Worm (Caenorhabditis elegans) whole organism, late embryonic: ENCODE results near the gene srh-275.
"Not testable (repeated sequence)": the region's sequence is repeated elsewhere in the genome, so short reads cannot be mapped to it uniquely, and the experiment has no call there.

Experiments used
- C08G9.2 ChIP-seq: sonication (generic microtip); optimal IDR thresholded peaks from 2 replicates; lab custom pipeline; 2016; ENCODE audit warnings: mild to moderate bottlenecking, missing genetic modification characterization, moderate library complexity, missing compliant biosample characterization
- C38D4.7 ChIP-seq: fragments of 200-800 bp; sonication (Bioruptor generic); optimal IDR thresholded peaks from 2 replicates; lab custom pipeline; 2018; ENCODE audit warnings: mild to moderate bottlenecking, missing genetic modification characterization, moderate library complexity, missing compliant biosample characterization
- K02D7.2 ChIP-seq: sonication (generic microtip); optimal IDR thresholded peaks from 2 replicates; lab custom pipeline; 2017; ENCODE audit warnings: mild to moderate bottlenecking, missing genetic modification characterization, missing compliant biosample characterization
- K09A11.1 ChIP-seq: sonication (generic microtip); optimal IDR thresholded peaks from 2 replicates; lab custom pipeline; 2017; ENCODE audit warnings: antibody characterized with exemption, mild to moderate bottlenecking, missing genetic modification characterization, missing compliant biosample characterization; ENCODE audit not compliant: insufficient read depth
- T23F11.4 ChIP-seq: fragments of 200-800 bp; sonication (Bioruptor generic); optimal IDR thresholded peaks from 2 replicates; lab custom pipeline; 2018; ENCODE audit warnings: mild to moderate bottlenecking, missing genetic modification characterization, missing compliant biosample characterization
- ahr-1 ChIP-seq: sonication (generic microtip); optimal IDR thresholded peaks from 2 replicates; lab custom pipeline; 2016; ENCODE audit warnings: missing genetic modification characterization, missing compliant biosample characterization
- ceh-24 ChIP-seq: sonication (generic microtip); optimal IDR thresholded peaks from 2 replicates; lab custom pipeline; 2016; ENCODE audit warnings: mild to moderate bottlenecking, missing genetic modification characterization, missing compliant biosample characterization
- ceh-34 ChIP-seq: sonication (generic microtip); optimal IDR thresholded peaks from 2 replicates; lab custom pipeline; 2016; ENCODE audit warnings: mild to moderate bottlenecking, missing genetic modification characterization, missing compliant biosample characterization
- ceh-6 ChIP-seq: fragments of 200-800 bp; sonication (Bioruptor generic); optimal IDR thresholded peaks from 2 replicates; lab custom pipeline; 2018; ENCODE audit warnings: mild to moderate bottlenecking, missing genetic modification characterization, missing compliant biosample characterization
- ceh-9 ChIP-seq: sonication (generic microtip); optimal IDR thresholded peaks from 2 replicates; lab custom pipeline; 2016; ENCODE audit warnings: mild to moderate bottlenecking, missing genetic modification characterization, inconsistent platforms, missing compliant biosample characterization
- dve-1 ChIP-seq: sonication (generic microtip); optimal IDR thresholded peaks from 2 replicates; lab custom pipeline; 2017; ENCODE audit warnings: antibody characterized with exemption, mild to moderate bottlenecking, missing genetic modification characterization, missing compliant biosample characterization
- ets-4 ChIP-seq: sonication (generic microtip); optimal IDR thresholded peaks from 2 replicates; lab custom pipeline; 2016; ENCODE audit warnings: missing genetic modification characterization, missing compliant biosample characterization
- fax-1 ChIP-seq: sonication (generic microtip); optimal IDR thresholded peaks from 2 replicates; lab custom pipeline; 2016; ENCODE audit warnings: missing genotype, missing genetic modification characterization, missing compliant biosample characterization
- fkh-10 ChIP-seq: fragments of 150-350 bp; optimal IDR thresholded peaks from 2 replicates; lab custom pipeline; 2014; ENCODE audit warnings: missing biosample characterization, missing genetic modification reagents, missing genetic modification characterization
- hlh-13 ChIP-seq: fragments of 200-800 bp; sonication (Bioruptor generic); optimal IDR thresholded peaks from 2 replicates; lab custom pipeline; 2018; ENCODE audit warnings: mild to moderate bottlenecking, missing genetic modification characterization, missing compliant biosample characterization
- hlh-6 ChIP-seq: sonication (generic microtip); optimal IDR thresholded peaks from 2 replicates; lab custom pipeline; 2016; ENCODE audit warnings: missing genotype, missing genetic modification characterization, missing compliant biosample characterization
- madf-2 ChIP-seq: sonication (generic microtip); optimal IDR thresholded peaks from 2 replicates; lab custom pipeline; 2017; ENCODE audit warnings: missing genetic modification characterization, missing compliant biosample characterization
- nfya-1 ChIP-seq: sonication (generic microtip); optimal IDR thresholded peaks from 2 replicates; lab custom pipeline; 2017; ENCODE audit warnings: missing genetic modification characterization, mild to moderate bottlenecking, missing compliant biosample characterization, antibody characterized with exemption, moderate library complexity
- nhr-11 ChIP-seq: fragments of 150-350 bp; optimal IDR thresholded peaks from 2 replicates; lab custom pipeline; 2014; ENCODE audit warnings: missing biosample characterization, missing genetic modification characterization
- odd-2 ChIP-seq: sonication (generic microtip); optimal IDR thresholded peaks from 2 replicates; lab custom pipeline; 2017; ENCODE audit warnings: antibody characterized with exemption, mild to moderate bottlenecking, missing genetic modification characterization, missing compliant biosample characterization
- pag-3 ChIP-seq: sonication (generic microtip); optimal IDR thresholded peaks from 2 replicates; lab custom pipeline; 2016; ENCODE audit warnings: missing compliant biosample characterization, missing genetic modification characterization, borderline replicate concordance
- pat-9 ChIP-seq: fragments of 200-800 bp; sonication (Bioruptor generic); optimal IDR thresholded peaks from 2 replicates; lab custom pipeline; 2018; ENCODE audit warnings: mild to moderate bottlenecking, missing genetic modification characterization, moderate library complexity, missing compliant biosample characterization
- pax-1 ChIP-seq: fragments of 150-350 bp; optimal IDR thresholded peaks from 2 replicates; lab custom pipeline; 2014; ENCODE audit warnings: missing biosample characterization, missing genetic modification characterization
- pha-4 ChIP-seq: fragments of 150-350 bp; optimal IDR thresholded peaks from 2 replicates; lab custom pipeline; 2018; ENCODE audit warnings: missing biosample characterization, missing genetic modification reagents, missing genetic modification characterization
- pros-1 ChIP-seq: fragments of 150-350 bp; optimal IDR thresholded peaks from 2 replicates; lab custom pipeline; 2014; ENCODE audit warnings: missing biosample characterization, missing genetic modification reagents, missing genetic modification characterization
- ref-2 ChIP-seq: sonication (generic microtip); optimal IDR thresholded peaks from 2 replicates; lab custom pipeline; 2016; ENCODE audit warnings: missing genetic modification characterization, missing compliant biosample characterization
- rnt-1 ChIP-seq: sonication (generic microtip); optimal IDR thresholded peaks from 2 replicates; lab custom pipeline; 2016; ENCODE audit warnings: missing genetic modification characterization, missing compliant biosample characterization
- sox-2 ChIP-seq: fragments of 200-800 bp; sonication (Bioruptor generic); IDR thresholded peaks from 2 replicates; pipeline ENCODE4 v1.3.6; 2022; ENCODE audit warnings: missing genetic modification reagents, missing genetic modification characterization, missing compliant biosample characterization
- syd-9 ChIP-seq: sonication (generic microtip); optimal IDR thresholded peaks from 2 replicates; lab custom pipeline; 2016; ENCODE audit warnings: mild to moderate bottlenecking, missing genetic modification characterization, moderate library complexity, missing compliant biosample characterization
- tbx-7 ChIP-seq: sonication (generic microtip); optimal IDR thresholded peaks from 2 replicates; lab custom pipeline; 2016; ENCODE audit warnings: missing genotype, missing genetic modification characterization, missing compliant biosample characterization
- ttx-3 ChIP-seq: sonication (generic microtip); optimal IDR thresholded peaks from 2 replicates; lab custom pipeline; 2016; ENCODE audit warnings: missing genetic modification reagents, missing genetic modification characterization, missing compliant biosample characterization
- unc-3 ChIP-seq, 2 experiments: fragments of 200-800 bp in 1 of 2; sonication (Bioruptor generic) in 1 of 2; sonication (generic microtip) in 1 of 2; conservative IDR thresholded peaks in 1 of 2; optimal IDR thresholded peaks in 1 of 2; 2 replicates each; pipeline versions ENCODE4 v1.3.6 to Lab custom; 2016 to 2022; ENCODE audit warnings: missing compliant biosample characterization in 2 of 2, missing genetic modification characterization in 2 of 2, missing genetic modification reagents in 1 of 2
- unc-42 ChIP-seq: sonication (generic microtip); optimal IDR thresholded peaks from 2 replicates; lab custom pipeline; 2016; ENCODE audit warnings: missing genotype, missing genetic modification characterization, missing compliant biosample characterization
- unc-55 ChIP-seq: sonication (generic microtip); optimal IDR thresholded peaks from 2 replicates; lab custom pipeline; 2017; ENCODE audit warnings: missing biosample characterization, missing genetic modification reagents, missing genetic modification characterization
- zip-5 ChIP-seq: sonication (generic microtip); optimal IDR thresholded peaks from 2 replicates; lab custom pipeline; 2016; ENCODE audit warnings: missing genetic modification characterization, missing compliant biosample characterization
- ztf-16 ChIP-seq: sonication (generic microtip); optimal IDR thresholded peaks from 2 replicates; lab custom pipeline; 2017; ENCODE audit warnings: missing genetic modification characterization, missing compliant biosample characterization

srh-275 gene

ce11 chrV:7339831-7340230 lies 13.0 kb upstream of the srh-275 start, which contains the start of gene srh-187:
srh-187 (minus strand) TSS chrV:7339931.
- TF ChIP-seq nhr-11 (tag; lab: Kevin White, UChicago): no peak
- no peak for TF ChIP-seq ceh-34 (tag; lab: Kevin White, UChicago)
- no peak for TF ChIP-seq madf-2
- TF ChIP-seq ttx-3 (tag; lab: Kevin White, UChicago): no peak
- TF ChIP-seq K09A11.1 (tag; lab: Kevin White, UChicago): no peak
- no peak for TF ChIP-seq sox-2 (GFP tag; lab: Robert Waterston, UW)
- no peak for TF ChIP-seq pag-3 (tag; lab: Kevin White, UChicago)
- no peak for TF ChIP-seq C38D4.7
- no peak for TF ChIP-seq ref-2 (tag; lab: Kevin White, UChicago)
- no peak for TF ChIP-seq T23F11.4 (GFP tag; lab: Kevin White, UChicago)
- TF ChIP-seq ceh-9 (tag; lab: Kevin White, UChicago): no peak
- no peak for TF ChIP-seq unc-42 (tag; lab: Kevin White, UChicago)
- no peak for TF ChIP-seq hlh-13
- TF ChIP-seq ztf-16: no peak
- no peak for TF ChIP-seq unc-3 (GFP tag; conservative IDR thresholded peaks at IDR 0.05; lab: Robert Waterston, UW)
- TF ChIP-seq unc-3 (tag; optimal IDR thresholded peaks at IDR 0.05; lab: Kevin White, UChicago): no peak
- TF ChIP-seq hlh-6: no peak

- TF ChIP-seq ceh-9 (tag; lab: Kevin White, UChicago) (no peak), ahr-1 (tag; lab: Kevin White, UChicago) (no peak), tbx-7 (tag; lab: Kevin White, UChicago) (no peak), pha-4 (tag; lab: Kevin White, UChicago) (no peak), zip-5 (tag; lab: Kevin White, UChicago) (no peak), pax-1 (tag; lab: Kevin White, UChicago) (no peak), ztf-16 (no peak), pros-1 (tag; lab: Kevin White, UChicago) (no peak), C38D4.7 (no peak), ceh-24 (tag; lab: Kevin White, UChicago) (no peak), K02D7.2 (tag; lab: Kevin White, UChicago) (no peak), ceh-6 (GFP tag; lab: Kevin White, UChicago) (no peak)
Measured at ce11 chrV:7341942-7342341, 10.9 kb upstream of the srh-275 start, which contains the start of the genes nhr-263 and nhr-148. nhr-263 (minus strand) TSS chrV:7342042. nhr-148 (plus strand) TSS chrV:7342156.

ce11 chrV:7343522-7343921 lies 9.3 kb upstream of the srh-275 start, which contains the start of gene srh-244:
srh-244 (plus strand) TSS chrV:7343822.
- TF ChIP-seq unc-55 (GFP tag; lab: Kevin White, UChicago): no peak
- no peak for TF ChIP-seq syd-9 (tag; lab: Kevin White, UChicago)
- no peak for TF ChIP-seq odd-2 (tag; lab: Kevin White, UChicago)
- TF ChIP-seq ztf-16: no peak
- no peak for TF ChIP-seq sox-2 (GFP tag; lab: Robert Waterston, UW)
- no peak for TF ChIP-seq C08G9.2 (tag; lab: Kevin White, UChicago)
- no peak for TF ChIP-seq pat-9
- no peak for TF ChIP-seq ets-4 (tag; lab: Kevin White, UChicago)

ce11 chrV:7345494-7345893 lies 7.3 kb upstream of the srh-275 start, which contains the start of gene nhr-147:
nhr-147 (plus strand) TSS chrV:7345794.
- TF ChIP-seq fkh-10; dve-1; fax-1 (tag; lab: Kevin White, UChicago): not testable (repeated sequence)

- TF ChIP-seq K02D7.2 (tag; lab: Kevin White, UChicago) (no peak), rnt-1 (tag; lab: Kevin White, UChicago) (no peak), nhr-11 (tag; lab: Kevin White, UChicago) (no peak), nfya-1 (tag; lab: Kevin White, UChicago) (no peak)
- TF ChIP-seq, all 69 proteins: peak for 0
Measured at ce11 chrV:7349541-7349940, 3.3 kb upstream of the srh-275 start, which contains the start of gene nhr-149. nhr-149 (minus strand) TSS chrV:7349641.
